Fruit fly (Drosophila melanogaster): ENCODE results near the gene CG31917.
A peak's percentile ranks its signal among the peaks of the same experiment; 100 is the strongest.

DNA sequence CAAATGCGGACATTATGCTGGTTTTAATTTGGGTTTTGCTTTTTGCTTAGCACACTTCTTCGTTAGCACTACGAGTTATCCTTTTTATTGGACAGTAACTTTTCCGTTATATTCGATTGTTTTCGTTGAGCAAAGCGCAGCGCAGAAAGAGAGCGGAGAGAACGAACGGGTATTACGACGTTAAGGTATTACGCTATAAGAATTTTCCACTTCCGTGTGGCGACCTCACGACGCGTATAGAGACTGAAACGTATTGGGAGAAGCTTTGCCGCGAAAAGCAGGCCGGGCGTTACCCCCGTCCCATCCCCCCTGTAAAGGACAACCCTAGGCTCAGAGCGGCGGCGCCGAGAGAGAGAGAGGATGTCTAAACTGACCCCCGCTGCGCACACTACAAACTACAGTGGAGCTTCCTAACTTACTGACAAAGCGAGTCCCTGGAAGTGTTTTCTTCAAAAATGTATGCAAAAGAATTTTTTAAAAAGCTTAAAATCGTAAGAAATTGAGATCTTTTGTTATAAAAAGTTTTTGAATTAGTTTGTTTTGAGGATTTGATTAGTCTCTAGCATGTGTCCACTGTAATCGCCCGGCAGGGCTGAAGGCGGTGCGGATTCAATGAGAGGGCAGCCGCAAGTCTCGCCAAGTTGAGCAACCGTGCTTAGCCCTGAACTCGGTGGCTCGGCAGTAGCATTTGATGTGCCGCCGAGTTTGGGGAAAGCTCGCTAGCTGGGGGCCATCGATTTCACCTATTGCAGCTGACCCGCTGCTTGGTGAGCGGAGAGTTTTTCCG is 5.8 kb downstream of the CG31917 start:
- TF ChIP-seq usp (GFP tag; optimal IDR thresholded peaks at IDR 0.05) (no peak), psq (optimal IDR thresholded peaks at IDR 0.05) (no peak), pan (optimal IDR thresholded peaks at IDR 0.05) (peak; percentile 65), EcR (GFP tag; optimal IDR thresholded peaks at IDR 0.05) (no peak), Dll (optimal IDR thresholded peaks at IDR 0.05) (no peak), CG8478 (optimal IDR thresholded peaks at IDR 0.05) (no peak)
